Worm (Caenorhabditis elegans): Measurements from ENCODE around the gene ung-1.

Gene ung-1

ce11 chrIII:12009764-12010163 is 35.9 kb upstream of the ung-1 start:
- no peak for TF ChIP-seq peb-1 (tag; optimal IDR thresholded peaks at IDR 0.05)
- peak; percentile 67 for TF ChIP-seq sma-3 (GFP tag; optimal IDR thresholded peaks at IDR 0.05)
- peak; percentile 74 for TF ChIP-seq nhr-25 (tag; optimal IDR thresholded peaks at IDR 0.05)
- TF ChIP-seq crh-2 (tag; optimal IDR thresholded peaks at IDR 0.05), result peak; percentile 94

- TF ChIP-seq lin-39 (tag; optimal IDR thresholded peaks at IDR 0.05) (no peak), lsy-2 (tag; optimal IDR thresholded peaks at IDR 0.05) (no peak), lin-11 (tag; optimal IDR thresholded peaks at IDR 0.05) (no peak), nhr-21 (tag; optimal IDR thresholded peaks at IDR 0.05) (no peak), aly-2 (tag; optimal IDR thresholded peaks at IDR 0.05) (no peak), nhr-12 (tag; optimal IDR thresholded peaks at IDR 0.05) (no peak), nhr-10 (tag; optimal IDR thresholded peaks at IDR 0.05) (no peak), nhr-23 (tag; optimal IDR thresholded peaks at IDR 0.05) (no peak)
Observed at ce11 chrIII:12009321-12009720, 35.4 kb upstream of the ung-1 start.

- no peak for TF ChIP-seq lin-39 (tag; optimal IDR thresholded peaks at IDR 0.05)
- peak; percentile 69 for TF ChIP-seq F13H6.1 (tag; optimal IDR thresholded peaks at IDR 0.05)
- TF ChIP-seq lsy-2 (tag; optimal IDR thresholded peaks at IDR 0.05), result peak in 1 of 2 experiments; percentile 29
- no peak for TF ChIP-seq Y55F3AM.14 (GFP tag; optimal IDR thresholded peaks at IDR 0.05)
- TF ChIP-seq ztf-4 (tag; optimal IDR thresholded peaks at IDR 0.05), result no peak
- TF ChIP-seq nhr-6 (tag; optimal IDR thresholded peaks at IDR 0.05), result no peak
- TF ChIP-seq egl-27 (tag; optimal IDR thresholded peaks at IDR 0.05), result peak; percentile 41
- TF ChIP-seq lin-11 (tag; optimal IDR thresholded peaks at IDR 0.05), result no peak
- TF ChIP-seq ztf-11 (tag; optimal IDR thresholded peaks at IDR 0.05), result no peak
- peak; percentile 63 for TF ChIP-seq nhr-129 (tag; optimal IDR thresholded peaks at IDR 0.05)
- TF ChIP-seq crh-2 (tag; optimal IDR thresholded peaks at IDR 0.05), result peak; percentile 21
- TF ChIP-seq R02D3.7 (tag; optimal IDR thresholded peaks at IDR 0.05), result no peak
- TF ChIP-seq nhr-237 (tag; optimal IDR thresholded peaks at IDR 0.05), result no peak
- no peak for TF ChIP-seq unc-39 (tag; optimal IDR thresholded peaks at IDR 0.05)
- TF ChIP-seq mab-5 (tag; optimal IDR thresholded peaks at IDR 0.05), result no peak
- no peak for TF ChIP-seq nhr-12 (tag; optimal IDR thresholded peaks at IDR 0.05)
- TF ChIP-seq sem-4 (tag; optimal IDR thresholded peaks at IDR 0.05), result peak; percentile 62
- peak; percentile 51 for TF ChIP-seq blmp-1 (tag; optimal IDR thresholded peaks at IDR 0.05; ENCODE audit: insufficient read depth)
- no peak for TF ChIP-seq peb-1 (tag; optimal IDR thresholded peaks at IDR 0.05)
- no peak for TF ChIP-seq lin-13 (GFP tag; optimal IDR thresholded peaks at IDR 0.05)
- TF ChIP-seq ztf-1 (GFP tag; conservative IDR thresholded peaks at IDR 0.05), result no peak
- TF ChIP-seq mbf-1 (tag; optimal IDR thresholded peaks at IDR 0.05), result no peak
- TF ChIP-seq ceh-82 (tag; optimal IDR thresholded peaks at IDR 0.05), result no peak
- no peak for TF ChIP-seq unc-55 (GFP tag; optimal IDR thresholded peaks at IDR 0.05)
- no peak for TF ChIP-seq aly-2 (tag; optimal IDR thresholded peaks at IDR 0.05)
- TF ChIP-seq nhr-25 (tag; optimal IDR thresholded peaks at IDR 0.05), result peak; percentile 42
- peak in 1 of 2 experiments; percentile 19 for TF ChIP-seq mdl-1 (tag; optimal IDR thresholded peaks at IDR 0.05)
- peak; percentile 74 for TF ChIP-seq fos-1 (tag; optimal IDR thresholded peaks at IDR 0.05)
- no peak for TF ChIP-seq elt-3 (tag; optimal IDR thresholded peaks at IDR 0.05)
- TF ChIP-seq skn-1 (tag; optimal IDR thresholded peaks at IDR 0.05), result no peak
- peak; percentile 64 for TF ChIP-seq sma-3 (GFP tag; optimal IDR thresholded peaks at IDR 0.05)
- TF ChIP-seq gmeb-1 (tag; optimal IDR thresholded peaks at IDR 0.05), result peak; percentile 68
- no peak for TF ChIP-seq ZK546.5 (tag; optimal IDR thresholded peaks at IDR 0.05)
- peak; percentile 21 for TF ChIP-seq C34F6.9 (tag; optimal IDR thresholded peaks at IDR 0.05)
- peak; percentile 64 for TF ChIP-seq nhr-21 (tag; optimal IDR thresholded peaks at IDR 0.05)
- TF ChIP-seq sma-9 (GFP tag; optimal IDR thresholded peaks at IDR 0.05), result peak; percentile 87
- TF ChIP-seq sma-9 (tag; optimal IDR thresholded peaks at IDR 0.05), result no peak
- no peak for TF ChIP-seq dmd-4 (tag; optimal IDR thresholded peaks at IDR 0.05)
Observed at ce11 chrIII:12003264-12003663, 29.4 kb upstream of the ung-1 start.

ce11 chrIII:12002850-12003249 is 29.0 kb upstream of the ung-1 start, which contains the start of gene Y56A3A.33:
TSS of gene Y56A3A.33 (minus strand) at chrIII:12002950.
- TF ChIP-seq unc-39 (tag; optimal IDR thresholded peaks at IDR 0.05) (no peak), elt-3 (tag; optimal IDR thresholded peaks at IDR 0.05) (no peak), crh-2 (tag; optimal IDR thresholded peaks at IDR 0.05) (no peak), nhr-10 (tag; optimal IDR thresholded peaks at IDR 0.05) (no peak), nhr-21 (tag; optimal IDR thresholded peaks at IDR 0.05) (no peak), nhr-129 (tag; optimal IDR thresholded peaks at IDR 0.05) (no peak), R02D3.7 (tag; optimal IDR thresholded peaks at IDR 0.05) (no peak), mbf-1 (tag; optimal IDR thresholded peaks at IDR 0.05) (no peak), ZK546.5 (tag; optimal IDR thresholded peaks at IDR 0.05) (no peak), lin-13 (GFP tag; optimal IDR thresholded peaks at IDR 0.05) (no peak), nhr-11 (tag; optimal IDR thresholded peaks at IDR 0.05) (no peak), ztf-11 (tag; optimal IDR thresholded peaks at IDR 0.05) (no peak), skn-1 (tag; optimal IDR thresholded peaks at IDR 0.05) (no peak), ceh-82 (tag; optimal IDR thresholded peaks at IDR 0.05) (no peak), gmeb-1 (tag; optimal IDR thresholded peaks at IDR 0.05) (no peak), ztf-1 (GFP tag; conservative IDR thresholded peaks at IDR 0.05) (no peak), mdl-1 (tag; optimal IDR thresholded peaks at IDR 0.05) (no peak), nhr-25 (tag; optimal IDR thresholded peaks at IDR 0.05) (no peak), unc-62 (GFP tag; optimal IDR thresholded peaks at IDR 0.05) (no peak), nhr-12 (tag; optimal IDR thresholded peaks at IDR 0.05) (no peak)

Measured in whole organism, L2 larva.